Fruit fly (Drosophila melanogaster) whole organism, embryonic: ENCODE results near the gene Snx21.

Experiments
- CG11085 ChIP-seq: fragments of 200-800 bp; sonication (Bioruptor generic); IDR thresholded peaks from 2 replicates; pipeline ENCODE4 v1.3.6; 2022; ENCODE audit warnings: missing biosample characterization, missing genetic modification characterization
- CG14050 ChIP-seq: fragments of 200-800 bp; sonication (Bioruptor generic); IDR thresholded peaks from 3 replicates; pipeline ENCODE4 v1.3.6; 2022; ENCODE audit warnings: missing biosample characterization, missing genetic modification characterization
- CG14667 ChIP-seq: fragments of 200-800 bp; sonication (Bioruptor generic); IDR thresholded peaks from 2 replicates; pipeline ENCODE4 v1.3.6; 2022; ENCODE audit warnings: missing biosample characterization, missing genetic modification characterization
- CG14710 ChIP-seq: fragments of 200-800 bp; sonication (Bioruptor generic); optimal IDR thresholded peaks from 3 replicates; lab custom pipeline; 2019; ENCODE audit warnings: missing biosample characterization, mild to moderate bottlenecking, missing genetic modification characterization, moderate library complexity
- CG17612 ChIP-seq: fragments of 200-800 bp; sonication (Bioruptor generic); IDR thresholded peaks from 2 replicates; pipeline ENCODE4 v1.3.6; 2022; ENCODE audit warnings: missing biosample characterization, missing genetic modification characterization
- CG2120 ChIP-seq: fragments of 200-800 bp; sonication (Bioruptor generic); optimal IDR thresholded peaks from 3 replicates; lab custom pipeline; 2016; ENCODE audit warnings: missing biosample characterization, missing genetic modification characterization
- CG2678 ChIP-seq: fragments of 200-800 bp; sonication (Bioruptor generic); optimal IDR thresholded peaks from 3 replicates; lab custom pipeline; 2019; ENCODE audit warnings: missing biosample characterization, mild to moderate bottlenecking, missing genetic modification characterization, moderate library complexity
- CG34376 ChIP-seq: fragments of 200-800 bp; sonication (Bioruptor generic); optimal IDR thresholded peaks from 2 replicates; lab custom pipeline; 2018; ENCODE audit warnings: missing biosample characterization, mild to moderate bottlenecking, missing genetic modification characterization
- CG6254 ChIP-seq: fragments of 200-800 bp; sonication (Bioruptor generic); optimal IDR thresholded peaks from 3 replicates; lab custom pipeline; 2017; ENCODE audit warnings: mild to moderate bottlenecking, missing biosample characterization, missing genetic modification reagents, missing genetic modification characterization
- CG7556 ChIP-seq: fragments of 200-800 bp; sonication (Bioruptor generic); optimal IDR thresholded peaks from 2 replicates; lab custom pipeline; 2017; ENCODE audit warnings: missing biosample characterization, mild to moderate bottlenecking, missing genetic modification characterization
- CG8359 ChIP-seq: fragments of 200-800 bp; sonication (Bioruptor generic); optimal IDR thresholded peaks from 2 replicates; lab custom pipeline; 2017; ENCODE audit warnings: missing biosample characterization, mild to moderate bottlenecking, missing genetic modification characterization, borderline replicate concordance
- D ChIP-seq, 2 experiments: fragments of 200-800 bp in 1 of 2; fragments of >200 bp in 1 of 2; sonication (Bioruptor generic) in 1 of 2; optimal IDR thresholded peaks; 2 replicates in 1 of 2; 3 replicates in 1 of 2; lab custom pipeline; 2017; ENCODE audit warnings: mild to moderate bottlenecking in 1 of 2, missing biosample characterization in 1 of 2, missing genetic modification characterization in 1 of 2, missing genetic modification reagents in 1 of 2
- Drgx ChIP-seq: fragments of 200-800 bp; sonication (Bioruptor generic); IDR thresholded peaks from 2 replicates; pipeline ENCODE4 v1.3.6; 2022; ENCODE audit warnings: missing biosample characterization, missing genetic modification characterization
- Gug ChIP-seq: fragments of 200-800 bp; sonication (Bioruptor generic); IDR thresholded peaks from 4 replicates; pipeline ENCODE4 v1.3.6; 2022; ENCODE audit warnings: missing biosample characterization, missing genetic modification characterization
- HLH3B ChIP-seq: fragments of 200-800 bp; sonication (Bioruptor generic); IDR thresholded peaks from 2 replicates; pipeline ENCODE4 v1.3.6; 2022; ENCODE audit warnings: missing biosample characterization, missing genetic modification characterization
- Hmr ChIP-seq: fragments of 200-800 bp; sonication (Bioruptor generic); optimal IDR thresholded peaks from 3 replicates; lab custom pipeline; 2017; ENCODE audit warnings: mild to moderate bottlenecking, missing biosample characterization, missing genetic modification reagents, missing genetic modification characterization
- Hr78 ChIP-seq, 2 experiments: fragments of 200-800 bp in 1 of 2; fragments of >200 bp in 1 of 2; sonication (Bioruptor generic) in 1 of 2; optimal IDR thresholded peaks; 2 replicates each; lab custom pipeline; 2017 to 2019; ENCODE audit warnings: missing biosample characterization in 2 of 2, missing genetic modification characterization in 2 of 2, mild to moderate bottlenecking in 1 of 2, moderate library complexity in 1 of 2
- Mrtf ChIP-seq: fragments of 200-800 bp; sonication (Bioruptor generic); IDR thresholded peaks from 3 replicates; pipeline ENCODE4 v1.3.6; 2022; ENCODE audit warnings: missing biosample characterization, missing genetic modification characterization
- NC2β ChIP-seq: fragments of 200-800 bp; sonication (Bioruptor generic); optimal IDR thresholded peaks from 2 replicates; lab custom pipeline; 2016; ENCODE audit warnings: missing biosample characterization, missing genetic modification characterization
- Optix ChIP-seq: fragments of 200-800 bp; sonication (Bioruptor generic); IDR thresholded peaks from 3 replicates; pipeline ENCODE4 v1.3.6; 2022; ENCODE audit warnings: missing biosample characterization, missing genetic modification characterization
- PHDP ChIP-seq: fragments of 200-800 bp; sonication (Bioruptor generic); optimal IDR thresholded peaks from 3 replicates; lab custom pipeline; 2018; ENCODE audit warnings: missing biosample characterization, mild to moderate bottlenecking, missing genetic modification characterization, moderate library complexity
- Rx ChIP-seq: fragments of 200-800 bp; sonication (Bioruptor generic); IDR thresholded peaks from 2 replicates; pipeline ENCODE4 v1.3.6; 2022; ENCODE audit warnings: missing biosample characterization, missing genetic modification characterization
- Sox100B ChIP-seq: fragments of 200-800 bp; sonication (Bioruptor generic); optimal IDR thresholded peaks from 3 replicates; lab custom pipeline; 2018; ENCODE audit warnings: missing biosample characterization, mild to moderate bottlenecking, missing genetic modification characterization
- az2 ChIP-seq: fragments of 200-800 bp; sonication (Bioruptor generic); optimal IDR thresholded peaks from 3 replicates; lab custom pipeline; 2016; ENCODE audit warnings: missing biosample characterization, missing genetic modification characterization
- bbx ChIP-seq: fragments of 200-800 bp; sonication (Bioruptor generic); IDR thresholded peaks from 2 replicates; pipeline ENCODE4 v1.3.6; 2022; ENCODE audit warnings: missing biosample characterization, missing genetic modification characterization; ENCODE audit not compliant: partially characterized antibody
- bcd ChIP-seq: fragments of 200-800 bp; sonication (Bioruptor generic); optimal IDR thresholded peaks from 2 replicates; lab custom pipeline; 2017; ENCODE audit warnings: missing biosample characterization, mild to moderate bottlenecking, missing genetic modification characterization
- crp ChIP-seq, 2 experiments: fragments of 200-800 bp; sonication (Bioruptor generic); optimal IDR thresholded peaks; 2 replicates in 1 of 2; 3 replicates in 1 of 2; lab custom pipeline; 2017; ENCODE audit warnings: missing biosample characterization in 2 of 2, missing genetic modification characterization in 2 of 2, mild to moderate bottlenecking in 1 of 2, moderate library complexity in 1 of 2
- dimm ChIP-seq: fragments of 200-800 bp; sonication (Bioruptor generic); IDR thresholded peaks from 2 replicates; pipeline ENCODE4 v1.3.6; 2022; ENCODE audit warnings: missing biosample characterization, missing genetic modification characterization
- dpn ChIP-seq, 2 experiments: fragments of 200-800 bp; sonication (Bioruptor generic); optimal IDR thresholded peaks; 3 replicates each; lab custom pipeline; 2016; ENCODE audit warnings: missing biosample characterization in 2 of 2, missing genetic modification characterization in 2 of 2
- esg ChIP-seq: fragments of 200-800 bp; sonication (Bioruptor generic); conservative IDR thresholded peaks from 2 replicates; pipeline ENCODE4 v1.3.6; 2022; ENCODE audit warnings: missing biosample characterization, missing genetic modification characterization
- exex ChIP-seq: fragments of 200-800 bp; sonication (Bioruptor generic); optimal IDR thresholded peaks from 4 replicates; lab custom pipeline; 2018; ENCODE audit warnings: missing biosample characterization, mild to moderate bottlenecking, missing genetic modification characterization, moderate library complexity
- fd3F ChIP-seq: fragments of 200-800 bp; sonication (Bioruptor generic); optimal IDR thresholded peaks from 2 replicates; lab custom pipeline; 2018; ENCODE audit warnings: missing biosample characterization, mild to moderate bottlenecking, missing genetic modification characterization, moderate library complexity
- gce ChIP-seq: fragments of 200-800 bp; sonication (Bioruptor generic); IDR thresholded peaks from 3 replicates; pipeline ENCODE4 v1.3.6; 2022; ENCODE audit warnings: missing biosample characterization, missing genetic modification characterization
- grau ChIP-seq: fragments of 200-800 bp; optimal IDR thresholded peaks from 3 replicates; lab custom pipeline; 2019; ENCODE audit warnings: missing biosample characterization, mild to moderate bottlenecking, missing genetic modification characterization, moderate library complexity
- gsb ChIP-seq: fragments of 200-800 bp; sonication (Bioruptor generic); IDR thresholded peaks from 2 replicates; pipeline ENCODE4 v1.3.6; 2022; ENCODE audit warnings: missing biosample characterization, missing genetic modification characterization
- ind ChIP-seq: fragments of 200-800 bp; sonication (Bioruptor generic); optimal IDR thresholded peaks from 3 replicates; lab custom pipeline; 2016; ENCODE audit warnings: missing biosample characterization, missing genetic modification characterization
- kay ChIP-seq: fragments of 200-800 bp; sonication (Bioruptor generic); optimal IDR thresholded peaks from 2 replicates; lab custom pipeline; 2016; ENCODE audit warnings: missing biosample characterization, missing genetic modification characterization
- nmo ChIP-seq: fragments of 200-800 bp; sonication (Bioruptor generic); optimal IDR thresholded peaks from 2 replicates; lab custom pipeline; 2018; ENCODE audit warnings: missing biosample characterization, mild to moderate bottlenecking, missing genetic modification characterization, moderate library complexity
- otp ChIP-seq: fragments of 200-800 bp; sonication (Bioruptor generic); IDR thresholded peaks from 3 replicates; pipeline ENCODE4, ENCODE4 v1.3.6; 2022; ENCODE audit warnings: missing biosample characterization, missing genetic modification characterization
- p53 ChIP-seq: fragments of 200-800 bp; sonication (Bioruptor generic); optimal IDR thresholded peaks from 2 replicates; lab custom pipeline; 2016; ENCODE audit warnings: missing biosample characterization, missing genetic modification characterization
- pfk ChIP-seq: fragments of 200-800 bp; sonication (Bioruptor generic); optimal IDR thresholded peaks from 2 replicates; lab custom pipeline; 2018; ENCODE audit warnings: missing biosample characterization, mild to moderate bottlenecking, missing genetic modification characterization, moderate library complexity
- pum ChIP-seq: fragments of 200-800 bp; sonication (Bioruptor generic); optimal IDR thresholded peaks from 2 replicates; lab custom pipeline; 2016; ENCODE audit warnings: missing biosample characterization, missing genetic modification characterization
- row ChIP-seq: fragments of 200-800 bp; sonication (Bioruptor generic); IDR thresholded peaks from 3 replicates; pipeline ENCODE4 v1.3.6; 2022; ENCODE audit warnings: missing biosample characterization, missing genetic modification characterization
- slou ChIP-seq: fragments of 200-800 bp; sonication (Bioruptor generic); optimal IDR thresholded peaks from 3 replicates; lab custom pipeline; 2016; ENCODE audit warnings: missing biosample characterization, missing genetic modification characterization
- sug ChIP-seq: fragments of 200-800 bp; optimal IDR thresholded peaks from 2 replicates; lab custom pipeline; 2019; ENCODE audit warnings: missing biosample characterization, mild to moderate bottlenecking, missing genetic modification characterization, moderate library complexity
- tgo ChIP-seq: fragments of 200-800 bp; sonication (Bioruptor generic); IDR thresholded peaks from 3 replicates; pipeline ENCODE4 v1.3.6; 2022; ENCODE audit warnings: missing biosample characterization, missing genetic modification characterization
- trh ChIP-seq: fragments of 200-800 bp; sonication (Bioruptor generic); optimal IDR thresholded peaks from 2 replicates; lab custom pipeline; 2016; ENCODE audit warnings: missing biosample characterization, missing genetic modification characterization
- unpg ChIP-seq: fragments of 200-800 bp; sonication (Bioruptor generic); optimal IDR thresholded peaks from 3 replicates; lab custom pipeline; 2018; ENCODE audit warnings: missing biosample characterization, mild to moderate bottlenecking, missing genetic modification characterization, moderate library complexity

Gene Snx21

dm6 chr2L:2731370-2732138 is 33.9 kb downstream of the Snx21 start:
- no peak for TF ChIP-seq CG17612 (GFP tag; lab: Robert Waterston, UW)
- peak in 1 of 2 experiments; percentile 8 for TF ChIP-seq crp (GFP tag; optimal IDR thresholded peaks at IDR 0.05; lab: Kevin White, UChicago)
- peak; percentile 44 for TF ChIP-seq trh
- TF ChIP-seq CG8359: no peak
- TF ChIP-seq sug: peak; percentile 35
- no peak for TF ChIP-seq dimm
- TF ChIP-seq gsb (GFP tag; lab: Robert Waterston, UW): no peak
- peak; percentile 38 for TF ChIP-seq CG34376 (GFP tag; lab: Kevin White, UChicago)
- peak; percentile 27 for TF ChIP-seq HLH3B (GFP tag; lab: Robert Waterston, UW)
- TF ChIP-seq p53 (GFP tag; lab: Kevin White, UChicago): no peak
- TF ChIP-seq otp (GFP tag; lab: Robert Waterston, UW): no peak
- peak; percentile 33 for TF ChIP-seq Sox100B
- TF ChIP-seq nmo (GFP tag; lab: Kevin White, UChicago): peak; percentile 29
- TF ChIP-seq grau (tag; lab: Kevin White, UChicago): peak; percentile 29
- peak; percentile 6 for TF ChIP-seq bcd
- TF ChIP-seq gce (GFP tag; lab: Robert Waterston, UW): 0 out of 3 replicates have a peak, but pooled peaks have one; percentile 34
- no peak for TF ChIP-seq CG14710 (tag; lab: Kevin White, UChicago)
- TF ChIP-seq tgo (GFP tag; lab: Robert Waterston, UW): peak; percentile 27; the same call in 1 of the 3 replicates
- TF ChIP-seq fd3F: peak; percentile 0
- TF ChIP-seq exex (tag; lab: Kevin White, UChicago): no peak
- TF ChIP-seq D (optimal IDR thresholded peaks at IDR 0.05; lab: Kevin White, UChicago): no peak
- TF ChIP-seq D (GFP tag; optimal IDR thresholded peaks at IDR 0.05; lab: Kevin White, UChicago): peak; percentile 15
- TF ChIP-seq row (GFP tag; lab: Robert Waterston, UW): peak; percentile 59; the same call in 2 of the 3 replicates
- peak; percentile 22 for TF ChIP-seq CG2120
- peak; percentile 10 for TF ChIP-seq Hmr (GFP tag; lab: Kevin White, UChicago)
- TF ChIP-seq PHDP (tag; lab: Kevin White, UChicago): no peak
- TF ChIP-seq ind (GFP tag; lab: Kevin White, UChicago): peak; percentile 40
- TF ChIP-seq CG11085 (GFP tag; lab: Robert Waterston, UW): no peak
- peak in 1 of 2 experiments; percentile 91 for TF ChIP-seq Hr78 (GFP tag; optimal IDR thresholded peaks at IDR 0.05; lab: Kevin White, UChicago)
- peak; percentile 71 for TF ChIP-seq pum (GFP tag; lab: Kevin White, UChicago)
- TF ChIP-seq esg (GFP tag; lab: Robert Waterston, UW): peak; percentile 66
- peak; percentile 38 for TF ChIP-seq CG2678 (tag; lab: Kevin White, UChicago)
- peak; percentile 62; the same call in 1 of the 2 replicates for TF ChIP-seq Rx (GFP tag; lab: Robert Waterston, UW)
- TF ChIP-seq dpn (GFP tag; optimal IDR thresholded peaks at IDR 0.05; lab: Kevin White, UChicago): peak in 1 of 2 experiments; percentile 8
- TF ChIP-seq NC2β (GFP tag; lab: Kevin White, UChicago): peak; percentile 11
- TF ChIP-seq CG6254 (GFP tag; lab: Kevin White, UChicago): peak; percentile 2
- TF ChIP-seq CG14050: no peak
- TF ChIP-seq kay (GFP tag; lab: Kevin White, UChicago): peak; percentile 50
- 0 out of 3 replicates have a peak, but pooled peaks have one; percentile 19 for TF ChIP-seq Mrtf
- peak; percentile 55; the same call in 1 of the 2 replicates for TF ChIP-seq CG14667 (GFP tag; lab: Robert Waterston, UW)
- TF ChIP-seq az2 (GFP tag; lab: Kevin White, UChicago): no peak
- TF ChIP-seq bbx (GFP tag; lab: Robert Waterston, UW): no peak
- peak; percentile 25 for TF ChIP-seq CG7556 (GFP tag; lab: Kevin White, UChicago)
- TF ChIP-seq Optix (GFP tag; lab: Robert Waterston, UW): 0 out of 3 replicates have a peak, but pooled peaks have one; percentile 47
- TF ChIP-seq slou: no peak
- peak; percentile 29 for TF ChIP-seq unpg (GFP tag; lab: Kevin White, UChicago)
- TF ChIP-seq Drgx: peak; percentile 57
- 0 out of 4 replicates have a peak, but pooled peaks have one; percentile 22 for TF ChIP-seq Gug (GFP tag; lab: Robert Waterston, UW)
- no peak for TF ChIP-seq pfk (GFP tag; lab: Kevin White, UChicago)
